Worm (Caenorhabditis elegans): Measurements from ENCODE around the gene byn-1.
A peak's percentile ranks its signal among the peaks of the same experiment; 100 is the strongest.

The byn-1 gene

ce11 chrIII:6888999-6889824 is 42.6 kb upstream of the byn-1 start, which contains the start of the genes brd-1 and K04C2.2:
Gene brd-1 (minus strand): TSS chrIII:6889504.
Gene K04C2.2 (plus strand): TSS chrIII:6889774.
- TF ChIP-seq sma-3 (GFP tag; optimal IDR thresholded peaks at IDR 0.05): no peak
- TF ChIP-seq nhr-129 (tag; optimal IDR thresholded peaks at IDR 0.05): no peak
- TF ChIP-seq aly-2 (tag; optimal IDR thresholded peaks at IDR 0.05): no peak
- TF ChIP-seq unc-55 (GFP tag; optimal IDR thresholded peaks at IDR 0.05): peak; percentile 30
- peak in 1 of 2 experiments; percentile 56 for TF ChIP-seq lsy-2 (tag; optimal IDR thresholded peaks at IDR 0.05)
- TF ChIP-seq sem-4 (tag; optimal IDR thresholded peaks at IDR 0.05): no peak
- TF ChIP-seq ztf-4 (tag; optimal IDR thresholded peaks at IDR 0.05): no peak
- TF ChIP-seq ZK546.5 (tag; optimal IDR thresholded peaks at IDR 0.05): no peak
- TF ChIP-seq gmeb-1 (tag; optimal IDR thresholded peaks at IDR 0.05): peak; percentile 55

- TF ChIP-seq ama-1 (optimal IDR thresholded peaks at IDR 0.05) (no peak), sma-9 (GFP tag; optimal IDR thresholded peaks at IDR 0.05) (no peak), sma-9 (tag; optimal IDR thresholded peaks at IDR 0.05) (no peak), peb-1 (tag; optimal IDR thresholded peaks at IDR 0.05) (no peak), zag-1 (tag; optimal IDR thresholded peaks at IDR 0.05) (no peak), lin-39 (tag; optimal IDR thresholded peaks at IDR 0.05) (no peak), dmd-4 (tag; optimal IDR thresholded peaks at IDR 0.05) (no peak), mab-5 (tag; optimal IDR thresholded peaks at IDR 0.05) (no peak), blmp-1 (tag; optimal IDR thresholded peaks at IDR 0.05; ENCODE audit: insufficient read depth) (no peak), egl-27 (tag; optimal IDR thresholded peaks at IDR 0.05) (no peak), mdl-1 (tag; optimal IDR thresholded peaks at IDR 0.05) (no peak), nhr-129 (tag; optimal IDR thresholded peaks at IDR 0.05) (no peak), ceh-16 (tag; optimal IDR thresholded peaks at IDR 0.05) (no peak)
These were observed 40.2 kb upstream of the byn-1 start, which contains the start of gene K04C2.5 for ce11 chrIII:6891560-6891959. Gene K04C2.5 (minus strand): TSS chrIII:6891660.

ce11 chrIII:6895166-6895565 is 36.6 kb upstream of the byn-1 start:
- TF ChIP-seq ama-1 (optimal IDR thresholded peaks at IDR 0.05) (peak; percentile 9), blmp-1 (tag; optimal IDR thresholded peaks at IDR 0.05; ENCODE audit: insufficient read depth) (peak; percentile 32), crh-2 (tag; optimal IDR thresholded peaks at IDR 0.05) (peak; percentile 76), nhr-129 (tag; optimal IDR thresholded peaks at IDR 0.05) (peak; percentile 83), egl-27 (tag; optimal IDR thresholded peaks at IDR 0.05) (peak; percentile 75), F13H6.1 (tag; optimal IDR thresholded peaks at IDR 0.05) (peak; percentile 82), mbf-1 (tag; optimal IDR thresholded peaks at IDR 0.05) (no peak), fos-1 (tag; optimal IDR thresholded peaks at IDR 0.05) (peak; percentile 83), sem-4 (tag; optimal IDR thresholded peaks at IDR 0.05) (peak; percentile 8), lsy-2 (tag; optimal IDR thresholded peaks at IDR 0.05) (peak; percentile 17 to 82), nhr-21 (tag; optimal IDR thresholded peaks at IDR 0.05) (peak; percentile 82), sma-9 (GFP tag; optimal IDR thresholded peaks at IDR 0.05) (peak; percentile 88), sma-9 (tag; optimal IDR thresholded peaks at IDR 0.05) (no peak), lin-13 (GFP tag; optimal IDR thresholded peaks at IDR 0.05) (peak; percentile 14), sma-3 (GFP tag; optimal IDR thresholded peaks at IDR 0.05) (peak; percentile 68), gmeb-1 (tag; optimal IDR thresholded peaks at IDR 0.05) (peak; percentile 62), unc-39 (tag; optimal IDR thresholded peaks at IDR 0.05) (no peak), ztf-4 (tag; optimal IDR thresholded peaks at IDR 0.05) (no peak), skn-1 (tag; optimal IDR thresholded peaks at IDR 0.05) (no peak), nhr-6 (tag; optimal IDR thresholded peaks at IDR 0.05) (peak; percentile 67), nhr-25 (tag; optimal IDR thresholded peaks at IDR 0.05) (peak; percentile 56), C34F6.9 (tag; optimal IDR thresholded peaks at IDR 0.05) (peak; percentile 70)

ce11 chrIII:6895677-6896076 is 36.1 kb upstream of the byn-1 start:
- TF ChIP-seq alr-1 (tag; optimal IDR thresholded peaks at IDR 0.05) (no peak), ceh-16 (tag; optimal IDR thresholded peaks at IDR 0.05) (no peak), nhr-77 (tag; optimal IDR thresholded peaks at IDR 0.05) (no peak), lin-11 (tag; optimal IDR thresholded peaks at IDR 0.05) (no peak), nhr-25 (tag; optimal IDR thresholded peaks at IDR 0.05) (no peak), ztf-1 (GFP tag; conservative IDR thresholded peaks at IDR 0.05) (no peak), nhr-6 (tag; optimal IDR thresholded peaks at IDR 0.05) (no peak), nhr-129 (tag; optimal IDR thresholded peaks at IDR 0.05) (no peak), ZK546.5 (tag; optimal IDR thresholded peaks at IDR 0.05) (no peak), elt-1 (tag; optimal IDR thresholded peaks at IDR 0.05) (no peak), F13H6.1 (tag; optimal IDR thresholded peaks at IDR 0.05) (no peak), nhr-23 (tag; optimal IDR thresholded peaks at IDR 0.05) (no peak), mbf-1 (tag; optimal IDR thresholded peaks at IDR 0.05) (no peak), peb-1 (tag; optimal IDR thresholded peaks at IDR 0.05) (no peak), gmeb-1 (tag; optimal IDR thresholded peaks at IDR 0.05) (no peak), mdl-1 (tag; optimal IDR thresholded peaks at IDR 0.05) (no peak), mab-5 (tag; optimal IDR thresholded peaks at IDR 0.05) (no peak), ceh-82 (tag; optimal IDR thresholded peaks at IDR 0.05) (no peak), ama-1 (optimal IDR thresholded peaks at IDR 0.05) (no peak), nhr-237 (tag; optimal IDR thresholded peaks at IDR 0.05) (no peak)
